Worm (Caenorhabditis elegans): ENCODE data around the gene lact-5.
A peak's percentile ranks its signal among the peaks of the same experiment; 100 is the strongest.

The lact-5 gene

ce11 chrII:4815356-4815755 is 6.2 kb downstream of the lact-5 start:
- TF ChIP-seq ceh-34 (tag; optimal IDR thresholded peaks at IDR 0.05) (peak; percentile 94), tbx-7 (tag; optimal IDR thresholded peaks at IDR 0.05) (no peak)

ce11 chrII:4811986-4812385 is 9.6 kb downstream of the lact-5 start, which contains the start of gene rig-6:
TSS of gene rig-6 (minus strand) at chrII:4812086.
- TF ChIP-seq unc-86 (tag; optimal IDR thresholded peaks at IDR 0.05) (no peak), lim-6 (tag; optimal IDR thresholded peaks at IDR 0.05) (no peak), hlh-8 (tag; optimal IDR thresholded peaks at IDR 0.05) (no peak), unc-42 (tag; optimal IDR thresholded peaks at IDR 0.05) (no peak), zip-5 (tag; optimal IDR thresholded peaks at IDR 0.05) (no peak), sdc-2 (tag; optimal IDR thresholded peaks at IDR 0.05) (no peak), ahr-1 (tag; optimal IDR thresholded peaks at IDR 0.05) (no peak), ama-1 (optimal IDR thresholded peaks at IDR 0.05) (no peak), ceh-2 (tag; optimal IDR thresholded peaks at IDR 0.05) (no peak), elt-4 (tag; optimal IDR thresholded peaks at IDR 0.05) (no peak), hlh-6 (tag; optimal IDR thresholded peaks at IDR 0.05) (no peak), ceh-14 (tag; optimal IDR thresholded peaks at IDR 0.05) (no peak), ets-4 (tag; optimal IDR thresholded peaks at IDR 0.05) (no peak), gmeb-2 (tag; optimal IDR thresholded peaks at IDR 0.05) (no peak)

- no peak for TF ChIP-seq nhr-11 (tag; optimal IDR thresholded peaks at IDR 0.05)
- no peak for TF ChIP-seq C38D4.7 (GFP tag; optimal IDR thresholded peaks at IDR 0.05)
- no peak for TF ChIP-seq elt-4 (tag; optimal IDR thresholded peaks at IDR 0.05)
Measured at ce11 chrII:4806726-4807125, 14.8 kb downstream of the lact-5 start.

DNA sequence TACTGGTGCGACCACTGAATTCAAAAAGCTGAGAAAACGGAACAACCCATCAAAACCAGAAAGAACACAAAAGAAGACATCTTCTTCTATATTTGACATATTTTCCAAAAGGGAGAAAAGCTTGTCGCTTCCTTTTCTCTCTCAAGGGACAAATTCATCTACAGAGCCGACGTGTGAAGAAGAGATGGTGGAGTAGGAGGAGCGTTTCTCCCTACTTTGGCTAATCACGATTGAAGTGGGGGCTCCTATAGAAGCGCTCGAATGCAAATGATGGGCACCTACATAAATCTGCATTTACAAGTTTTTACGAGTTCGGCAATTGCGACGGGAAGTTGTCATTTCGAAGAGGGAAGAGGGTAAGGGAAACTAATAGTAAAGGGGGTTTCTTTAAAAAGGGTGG is 15.3 kb downstream of the lact-5 start:
- no peak for TF ChIP-seq ceh-22 (tag; optimal IDR thresholded peaks at IDR 0.05)
- TF ChIP-seq nhr-232 (tag; optimal IDR thresholded peaks at IDR 0.05), result no peak
- no peak for TF ChIP-seq pat-9 (tag; optimal IDR thresholded peaks at IDR 0.05)
- no peak for TF ChIP-seq C08G9.2 (tag; optimal IDR thresholded peaks at IDR 0.05)

DNA sequence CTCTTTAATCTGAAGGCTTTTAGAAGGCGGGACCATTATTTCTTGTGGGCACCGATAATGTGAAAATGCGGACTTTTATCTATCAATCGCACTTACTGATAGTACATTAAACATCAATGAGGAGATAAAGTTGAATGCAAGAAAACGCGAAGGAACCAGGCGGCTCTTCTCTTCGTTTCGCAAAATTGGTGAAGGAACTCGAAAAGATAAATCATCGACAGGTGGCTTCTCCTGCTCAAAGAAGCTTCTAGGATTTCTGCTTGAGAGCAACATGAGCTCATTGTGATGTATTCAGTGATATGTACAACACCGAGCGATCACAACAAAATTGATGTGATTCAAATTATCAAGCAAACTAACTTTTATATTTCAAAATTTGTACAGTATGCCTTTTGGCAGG is 15.7 kb downstream of the lact-5 start:
- TF ChIP-seq ref-2 (tag; optimal IDR thresholded peaks at IDR 0.05), result no peak
- TF ChIP-seq K02D7.2 (tag; optimal IDR thresholded peaks at IDR 0.05), result no peak
- TF ChIP-seq unc-55 (GFP tag; optimal IDR thresholded peaks at IDR 0.05), result peak; percentile 61
- peak; percentile 52 for TF ChIP-seq rnt-1 (tag; optimal IDR thresholded peaks at IDR 0.05)
- no peak for TF ChIP-seq dve-1 (tag; optimal IDR thresholded peaks at IDR 0.05)
- no peak for TF ChIP-seq ceh-19 (GFP tag; optimal IDR thresholded peaks at IDR 0.05)
- no peak for TF ChIP-seq eyg-1 (tag; optimal IDR thresholded peaks at IDR 0.05)
- no peak for TF ChIP-seq pqm-1 (tag; optimal IDR thresholded peaks at IDR 0.05)

ce11 chrII:4802917-4803316 is 18.6 kb downstream of the lact-5 start:
- no peak for TF ChIP-seq pax-1 (tag; optimal IDR thresholded peaks at IDR 0.05)
- TF ChIP-seq elt-2 (tag; optimal IDR thresholded peaks at IDR 0.05), result peak; percentile 80
- no peak for TF ChIP-seq hlh-15 (tag; optimal IDR thresholded peaks at IDR 0.05)

DNA sequence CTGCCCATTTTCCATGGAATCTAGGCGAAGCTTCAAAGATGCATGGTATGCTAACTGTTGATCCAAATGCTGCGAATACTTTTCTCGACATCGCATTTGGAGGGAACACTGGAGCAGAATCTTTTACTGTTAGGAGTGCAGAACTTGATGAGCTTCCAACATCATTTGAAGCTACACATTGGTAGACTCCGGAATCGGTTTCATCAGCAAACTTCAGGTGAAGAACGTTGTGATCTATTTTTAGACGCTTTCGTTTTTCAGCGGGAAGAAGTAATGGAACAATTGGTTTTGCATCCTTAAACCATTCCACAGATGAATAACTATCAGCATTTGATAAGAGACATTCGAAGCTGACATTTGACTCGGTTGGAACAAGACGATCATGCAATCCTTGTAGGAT is 21.0 kb downstream of the lact-5 start:
- TF ChIP-seq gmeb-2 (tag; optimal IDR thresholded peaks at IDR 0.05) (no peak), syd-9 (tag; optimal IDR thresholded peaks at IDR 0.05) (no peak), elt-4 (tag; optimal IDR thresholded peaks at IDR 0.05) (no peak), ceh-18 (tag; optimal IDR thresholded peaks at IDR 0.05) (no peak), hlh-6 (tag; optimal IDR thresholded peaks at IDR 0.05) (no peak)

Measured in whole organism, late embryonic.